Worm (Caenorhabditis elegans) whole organism, early embryonic: ENCODE data around the gene F58G1.7.

Experiments
- B0310.2 ChIP-seq: sonication (generic microtip); optimal IDR thresholded peaks from 2 replicates; lab custom pipeline; 2016; ENCODE audit warnings: mild to moderate bottlenecking, missing genetic modification characterization, missing compliant biosample characterization
- F13C5.2 ChIP-seq: sonication (generic microtip); optimal IDR thresholded peaks from 2 replicates; lab custom pipeline; 2017; ENCODE audit warnings: mild to moderate bottlenecking, missing genetic modification characterization, inconsistent platforms, missing compliant biosample characterization
- aly-1 ChIP-seq: sonication (generic microtip); optimal IDR thresholded peaks from 2 replicates; lab custom pipeline; 2016; ENCODE audit warnings: missing genetic modification characterization, missing compliant biosample characterization
- ama-1 ChIP-seq: fragments of 150-350 bp; optimal IDR thresholded peaks from 2 replicates; lab custom pipeline; 2014
- ceh-13 ChIP-seq: fragments of 200-800 bp; sonication (Bioruptor generic); optimal IDR thresholded peaks from 2 replicates; lab custom pipeline; 2018; ENCODE audit warnings: mild to moderate bottlenecking, missing genetic modification characterization, missing compliant biosample characterization
- ceh-36 ChIP-seq: sonication (generic microtip); optimal IDR thresholded peaks from 2 replicates; lab custom pipeline; 2016; ENCODE audit warnings: missing genetic modification characterization, inconsistent platforms, missing compliant biosample characterization
- ets-7 ChIP-seq: sonication (generic microtip); optimal IDR thresholded peaks from 2 replicates; lab custom pipeline; 2016; ENCODE audit warnings: missing genotype, missing genetic modification characterization, missing compliant biosample characterization
- flt-1 ChIP-seq: fragments of 200-800 bp; sonication (Bioruptor generic); IDR thresholded peaks from 2 replicates; pipeline ENCODE4 v1.3.6; 2022; ENCODE audit warnings: missing genetic modification characterization, missing compliant biosample characterization
- hmbx-1 ChIP-seq: sonication (generic microtip); optimal IDR thresholded peaks from 2 replicates; lab custom pipeline; 2016; ENCODE audit warnings: mild to moderate bottlenecking, missing genetic modification characterization, missing compliant biosample characterization
- hmg-4 ChIP-seq: fragments of 200-800 bp; sonication (Bioruptor generic); optimal IDR thresholded peaks from 2 replicates; lab custom pipeline; 2018; ENCODE audit warnings: mild to moderate bottlenecking, missing genetic modification characterization, missing compliant biosample characterization
- hnd-1 ChIP-seq: sonication (generic microtip); optimal IDR thresholded peaks from 2 replicates; lab custom pipeline; 2016; ENCODE audit warnings: missing genetic modification characterization, missing compliant biosample characterization
- pes-1 ChIP-seq: fragments of 200-800 bp; sonication (Bioruptor generic); IDR thresholded peaks from 2 replicates; pipeline ENCODE4 v1.3.6; 2022; ENCODE audit warnings: missing genetic modification reagents, missing genetic modification characterization, missing compliant biosample characterization
- scrt-1 ChIP-seq: fragments of 200-800 bp; sonication (Bioruptor generic); IDR thresholded peaks from 2 replicates; pipeline ENCODE4 v1.3.6; 2022; ENCODE audit warnings: missing genetic modification characterization, missing compliant biosample characterization
- sea-1 ChIP-seq: fragments of 200-800 bp; sonication (Bioruptor generic); conservative IDR thresholded peaks from 2 replicates; pipeline ENCODE4 v1.3.6; 2022; ENCODE audit warnings: missing genetic modification characterization, missing compliant biosample characterization
- tbx-11 ChIP-seq: fragments of 200-800 bp; sonication (Bioruptor generic); IDR thresholded peaks from 2 replicates; pipeline ENCODE4 v1.3.6; 2022; ENCODE audit warnings: missing genetic modification characterization, missing compliant biosample characterization
- tbx-37 ChIP-seq: fragments of 200-800 bp; sonication (Bioruptor generic); conservative IDR thresholded peaks from 2 replicates; pipeline ENCODE4 v1.3.6; 2022; ENCODE audit warnings: missing genetic modification reagents, missing genetic modification characterization, missing compliant biosample characterization
- tra-4 ChIP-seq: sonication (generic microtip); optimal IDR thresholded peaks from 2 replicates; lab custom pipeline; 2017; ENCODE audit warnings: missing genetic modification characterization, missing compliant biosample characterization

F58G1.7 gene

DNA sequence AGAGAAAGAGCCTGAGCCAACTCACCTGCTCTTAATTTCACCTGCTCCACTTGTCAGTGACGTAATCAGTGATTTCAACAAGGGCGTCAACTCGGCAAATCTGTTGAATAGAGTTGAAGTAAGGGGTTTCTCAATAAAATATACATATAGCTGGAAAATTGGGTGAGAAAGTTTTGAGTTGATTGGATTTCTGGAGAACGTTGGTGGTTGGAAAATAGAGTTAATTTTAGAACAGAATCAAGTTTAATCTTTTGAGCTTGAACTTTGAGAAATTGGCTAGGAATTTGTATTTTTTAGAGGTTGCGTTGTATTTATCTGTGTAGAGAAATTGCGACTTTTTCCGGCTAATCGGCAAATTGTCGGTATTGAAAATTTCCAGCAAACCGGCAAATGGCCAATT is 21.6 kb upstream of the F58G1.7 start, which contains the start of gene Y38F1A.4:
Gene Y38F1A.4 (minus strand): TSS at position 101 of the 400 bp plus-strand sequence.
- TF ChIP-seq ets-7 (tag; lab: Kevin White, UChicago), result no peak
- no peak for TF ChIP-seq F13C5.2 (tag; lab: Kevin White, UChicago)
- TF ChIP-seq ama-1, result no peak
- no peak for TF ChIP-seq hmbx-1 (tag; lab: Kevin White, UChicago)
- TF ChIP-seq sea-1 (GFP tag; lab: Robert Waterston, UW), result no peak
- no peak for TF ChIP-seq ceh-13
- TF ChIP-seq hmg-4 (GFP tag; lab: Kevin White, UChicago), result no peak
- TF ChIP-seq B0310.2 (tag; lab: Kevin White, UChicago), result no peak
- no peak for TF ChIP-seq hnd-1 (tag; lab: Kevin White, UChicago)
- TF ChIP-seq flt-1 (GFP tag; lab: Robert Waterston, UW), result no peak
- TF ChIP-seq aly-1 (tag; lab: Kevin White, UChicago), result no peak
- TF ChIP-seq tbx-37, result no peak
- no peak for TF ChIP-seq tra-4 (tag; lab: Kevin White, UChicago)

DNA sequence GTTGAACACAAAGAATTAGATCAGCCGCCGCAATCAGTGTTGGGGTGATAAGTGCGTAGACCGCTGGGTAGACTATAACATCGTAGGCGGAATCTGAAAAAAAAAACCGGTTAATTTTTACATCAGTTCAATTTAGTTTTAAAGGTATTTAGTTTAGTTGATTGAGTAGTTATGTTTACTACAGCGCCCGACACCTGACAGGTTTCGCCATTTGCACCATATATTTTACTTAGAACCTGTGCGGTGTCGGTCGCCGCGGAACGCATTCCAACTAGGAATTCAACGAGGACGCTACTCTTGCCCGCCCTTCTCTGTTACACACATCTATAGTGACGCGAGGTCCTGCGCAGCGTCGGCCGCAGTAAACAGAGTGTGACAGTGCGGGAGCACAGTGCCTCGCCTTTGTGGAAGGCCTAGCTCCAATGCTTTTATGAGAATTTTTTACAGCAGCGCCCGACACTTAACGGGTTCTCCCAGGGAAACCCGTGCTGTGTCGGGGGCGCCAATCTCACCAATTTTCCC is 20.5 kb upstream of the F58G1.7 start:
- 0 out of 2 replicates have a peak, but pooled peaks have one; percentile 30 for TF ChIP-seq scrt-1 (GFP tag; lab: Robert Waterston, UW)
- no peak for TF ChIP-seq tbx-11

DNA sequence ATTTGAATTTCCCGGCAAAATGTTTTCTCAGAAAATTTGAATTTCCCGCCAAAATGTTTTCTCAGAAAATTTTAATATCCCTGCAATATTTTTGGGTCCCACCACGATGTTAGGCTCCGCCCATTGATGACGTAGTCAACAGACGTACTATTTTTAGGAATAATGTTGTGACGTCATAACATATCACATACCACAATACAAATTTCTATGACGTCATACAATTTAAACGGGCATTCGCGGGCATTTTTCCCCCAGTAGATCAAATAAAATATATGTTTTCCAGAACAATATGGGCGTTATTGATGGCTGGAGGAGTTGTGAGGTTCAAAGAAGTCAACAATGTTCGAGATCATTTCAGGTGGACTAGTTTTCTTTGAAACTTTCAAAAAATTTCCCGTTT is 18.2 kb upstream of the F58G1.7 start:
- TF ChIP-seq B0310.2 (tag; lab: Kevin White, UChicago), result no peak

- TF ChIP-seq scrt-1 (GFP tag; lab: Robert Waterston, UW), result no peak
- TF ChIP-seq aly-1 (tag; lab: Kevin White, UChicago), result no peak
- TF ChIP-seq F13C5.2 (tag; lab: Kevin White, UChicago), result no peak
Measured at ce11 chrII:12965589-12965988, 17.5 kb upstream of the F58G1.7 start.

- TF ChIP-seq B0310.2 (tag; lab: Kevin White, UChicago) (no peak), hnd-1 (tag; lab: Kevin White, UChicago) (no peak)
Measured at ce11 chrII:12965538-12965588, 17.3 kb upstream of the F58G1.7 start, which contains the start of gene ptr-18. TSS of gene ptr-18 (plus strand) at chrII:12965546.

- TF ChIP-seq ama-1, result no peak
- TF ChIP-seq ceh-13, result no peak
- TF ChIP-seq pes-1 (GFP tag; lab: Robert Waterston, UW), result no peak
- no peak for TF ChIP-seq tra-4 (tag; lab: Kevin White, UChicago)
- TF ChIP-seq flt-1 (GFP tag; lab: Robert Waterston, UW), result no peak
- TF ChIP-seq scrt-1 (GFP tag; lab: Robert Waterston, UW), result no peak
- no peak for TF ChIP-seq aly-1 (tag; lab: Kevin White, UChicago)
- TF ChIP-seq tbx-37, result no peak
- no peak for TF ChIP-seq B0310.2 (tag; lab: Kevin White, UChicago)
- no peak for TF ChIP-seq sea-1 (GFP tag; lab: Robert Waterston, UW)
- TF ChIP-seq ets-7 (tag; lab: Kevin White, UChicago), result no peak
- no peak for TF ChIP-seq hmg-4 (GFP tag; lab: Kevin White, UChicago)
- no peak for TF ChIP-seq tbx-11
- TF ChIP-seq hnd-1 (tag; lab: Kevin White, UChicago), result no peak
- TF ChIP-seq ceh-36 (tag; lab: Kevin White, UChicago), result no peak
- no peak for TF ChIP-seq hmbx-1 (tag; lab: Kevin White, UChicago)
- TF ChIP-seq F13C5.2 (tag; lab: Kevin White, UChicago), result no peak
Measured at ce11 chrII:12965138-12965537, 17.1 kb upstream of the F58G1.7 start.

- TF ChIP-seq hnd-1 (tag; lab: Kevin White, UChicago), result no peak
- TF ChIP-seq tbx-11, result no peak
- no peak for TF ChIP-seq aly-1 (tag; lab: Kevin White, UChicago)
Measured at ce11 chrII:12961743-12962142, 13.7 kb upstream of the F58G1.7 start.

ce11 chrII:12961293-12961692 is 13.2 kb upstream of the F58G1.7 start:
- TF ChIP-seq tbx-11, result no peak
- no peak for TF ChIP-seq hnd-1 (tag; lab: Kevin White, UChicago)
- TF ChIP-seq sea-1 (GFP tag; lab: Robert Waterston, UW), result no peak
- TF ChIP-seq hmbx-1 (tag; lab: Kevin White, UChicago), result no peak

- TF ChIP-seq tra-4 (tag; lab: Kevin White, UChicago) (no peak), hnd-1 (tag; lab: Kevin White, UChicago) (no peak), tbx-11 (no peak), flt-1 (GFP tag; lab: Robert Waterston, UW) (no peak), ceh-13 (no peak), scrt-1 (GFP tag; lab: Robert Waterston, UW) (no peak), tbx-37 (no peak), ets-7 (tag; lab: Kevin White, UChicago) (no peak)
Measured at ce11 chrII:12960206-12960605, 12.1 kb upstream of the F58G1.7 start.

- TF ChIP-seq aly-1 (tag; lab: Kevin White, UChicago) (no peak), scrt-1 (GFP tag; lab: Robert Waterston, UW) (no peak), F13C5.2 (tag; lab: Kevin White, UChicago) (no peak), ama-1 (no peak), flt-1 (GFP tag; lab: Robert Waterston, UW) (no peak), hnd-1 (tag; lab: Kevin White, UChicago) (no peak), sea-1 (GFP tag; lab: Robert Waterston, UW) (no peak), ceh-36 (tag; lab: Kevin White, UChicago) (no peak)
Measured at ce11 chrII:12954670-12955069, 6.6 kb upstream of the F58G1.7 start, which contains the start of the genes Y38F1A.1 and Y38F1A.2. TSS of gene Y38F1A.1 (minus strand) at chrII:12954770. TSS of gene Y38F1A.2 (plus strand) at chrII:12954958.
